Fruit fly (Drosophila melanogaster) whole organism, adult: Measurements from ENCODE around the gene gskt.

Experiments
- CG11617 ChIP-seq: fragments of 200-800 bp; sonication (Bioruptor generic); optimal IDR thresholded peaks from 2 replicates; lab custom pipeline; 2017; ENCODE audit warnings: mild to moderate bottlenecking, missing biosample characterization, missing genetic modification reagents, missing genetic modification characterization
- CG12768 ChIP-seq: fragments of 200-800 bp; sonication (Bioruptor generic); optimal IDR thresholded peaks from 2 replicates; lab custom pipeline; 2017; ENCODE audit warnings: missing biosample characterization, missing genetic modification characterization, mild to moderate bottlenecking, moderate library complexity, missing genetic modification reagents
- CG14711 ChIP-seq: fragments of 200-800 bp; sonication (Bioruptor generic); optimal IDR thresholded peaks from 2 replicates; lab custom pipeline; 2018; ENCODE audit warnings: missing biosample characterization, mild to moderate bottlenecking, missing genetic modification characterization, moderate library complexity
- CG1620 ChIP-seq: fragments of 200-800 bp; sonication (Bioruptor generic); optimal IDR thresholded peaks from 2 replicates; lab custom pipeline; 2016; ENCODE audit warnings: missing biosample characterization, missing genetic modification characterization
- CG33017 ChIP-seq: fragments of 200-800 bp; sonication (Bioruptor generic); optimal IDR thresholded peaks from 2 replicates; lab custom pipeline; 2018; ENCODE audit warnings: missing biosample characterization, mild to moderate bottlenecking, missing genetic modification characterization, moderate library complexity
- CG5204 ChIP-seq: fragments of 200-800 bp; sonication (Bioruptor generic); optimal IDR thresholded peaks from 2 replicates; lab custom pipeline; 2016; ENCODE audit warnings: missing biosample characterization, missing genetic modification characterization
- CG7045 ChIP-seq: fragments of 200-800 bp; sonication (Bioruptor generic); optimal IDR thresholded peaks from 2 replicates; lab custom pipeline; 2017; ENCODE audit warnings: missing biosample characterization, mild to moderate bottlenecking, missing genetic modification characterization
- CG7101 ChIP-seq: fragments of 200-800 bp; sonication (Bioruptor generic); optimal IDR thresholded peaks from 2 replicates; lab custom pipeline; 2018; ENCODE audit warnings: missing biosample characterization, mild to moderate bottlenecking, missing genetic modification characterization, moderate library complexity
- Clk ChIP-seq: fragments of 200-800 bp; sonication (Bioruptor generic); optimal IDR thresholded peaks from 2 replicates; lab custom pipeline; 2017; ENCODE audit warnings: missing biosample characterization, missing genetic modification characterization
- Crg-1 ChIP-seq: fragments of 200-800 bp; sonication (Bioruptor generic); optimal IDR thresholded peaks from 2 replicates; lab custom pipeline; 2016; ENCODE audit warnings: missing biosample characterization, missing genetic modification characterization
- Hr96 ChIP-seq: fragments of 200-800 bp; sonication (Bioruptor generic); optimal IDR thresholded peaks from 2 replicates; lab custom pipeline; 2016; ENCODE audit warnings: missing biosample characterization, missing genetic modification characterization
- Mnt ChIP-seq: fragments of 200-800 bp; sonication (Bioruptor generic); optimal IDR thresholded peaks from 2 replicates; lab custom pipeline; 2016; ENCODE audit warnings: missing biosample characterization, mild to moderate bottlenecking, missing genetic modification characterization
- bab1 ChIP-seq: fragments of 200-800 bp; sonication (Bioruptor generic); optimal IDR thresholded peaks from 3 replicates; lab custom pipeline; 2019; ENCODE audit warnings: missing biosample characterization, mild to moderate bottlenecking, missing genetic modification characterization, moderate library complexity
- cic ChIP-seq: fragments of 200-800 bp; sonication (Bioruptor generic); optimal IDR thresholded peaks from 2 replicates; lab custom pipeline; 2017; ENCODE audit warnings: missing biosample characterization, mild to moderate bottlenecking, missing genetic modification characterization, moderate library complexity
- cnc ChIP-seq, 2 experiments: fragments of >200 bp; optimal IDR thresholded peaks; 2 replicates each; lab custom pipeline; 2017
- kay ChIP-seq: fragments of 200-800 bp; sonication (Bioruptor generic); peaks from one replicate; lab custom pipeline; 2016; ENCODE audit warnings: missing biosample characterization, missing genetic modification characterization, borderline replicate concordance
- ovo ChIP-seq: fragments of 200-800 bp; sonication (Bioruptor generic); optimal IDR thresholded peaks from 2 replicates; lab custom pipeline; 2016; ENCODE audit warnings: missing biosample characterization, missing genetic modification characterization
- pad ChIP-seq: fragments of 200-800 bp; sonication (Bioruptor generic); optimal IDR thresholded peaks from 3 replicates; lab custom pipeline; 2017; ENCODE audit warnings: missing biosample characterization, missing genetic modification characterization, mild to moderate bottlenecking, moderate library complexity, missing genetic modification reagents
- tj ChIP-seq: fragments of 200-800 bp; sonication (Bioruptor generic); optimal IDR thresholded peaks from 3 replicates; lab custom pipeline; 2017; ENCODE audit warnings: missing biosample characterization, mild to moderate bottlenecking, missing genetic modification characterization, moderate library complexity
- toe ChIP-seq: fragments of 200-800 bp; sonication (Bioruptor generic); optimal IDR thresholded peaks from 2 replicates; lab custom pipeline; 2016; ENCODE audit warnings: missing biosample characterization, missing genetic modification characterization

gskt gene

dm6 chr3R:31372127-31372526 is at the start of gene gskt:
Gene gskt (plus strand): TSS chr3R:31372427.
- TF ChIP-seq CG33017 (no peak), bab1 (GFP tag; lab: Kevin White, UChicago) (no peak), CG14711 (no peak), toe (GFP tag; lab: Kevin White, UChicago) (no peak), CG1620 (GFP tag; lab: Kevin White, UChicago) (no peak), CG12768 (GFP tag; lab: Kevin White, UChicago) (no peak), Crg-1 (GFP tag; lab: Kevin White, UChicago) (no peak), CG11617 (no peak), cnc (optimal IDR thresholded peaks at IDR 0.05; lab: Kevin White, UChicago) (no peak)

dm6 chr3R:31324474-31324873 is 47.8 kb upstream of the gskt start:
- TF ChIP-seq CG7045: no peak
- TF ChIP-seq cic (GFP tag; lab: Kevin White, UChicago): no peak
- no peak for TF ChIP-seq tj (GFP tag; lab: Kevin White, UChicago)
- TF ChIP-seq toe (GFP tag; lab: Kevin White, UChicago): no peak
- TF ChIP-seq Mnt: no peak
- TF ChIP-seq pad (GFP tag; lab: Kevin White, UChicago): no peak
- no peak for TF ChIP-seq bab1 (GFP tag; lab: Kevin White, UChicago)
- TF ChIP-seq CG11617: no peak
- no peak for TF ChIP-seq CG12768 (GFP tag; lab: Kevin White, UChicago)
- TF ChIP-seq kay (GFP tag; lab: Kevin White, UChicago): no peak
- TF ChIP-seq Clk: no peak
- TF ChIP-seq CG5204 (GFP tag; lab: Kevin White, UChicago): no peak
- no peak for TF ChIP-seq CG1620 (GFP tag; lab: Kevin White, UChicago)

DNA sequence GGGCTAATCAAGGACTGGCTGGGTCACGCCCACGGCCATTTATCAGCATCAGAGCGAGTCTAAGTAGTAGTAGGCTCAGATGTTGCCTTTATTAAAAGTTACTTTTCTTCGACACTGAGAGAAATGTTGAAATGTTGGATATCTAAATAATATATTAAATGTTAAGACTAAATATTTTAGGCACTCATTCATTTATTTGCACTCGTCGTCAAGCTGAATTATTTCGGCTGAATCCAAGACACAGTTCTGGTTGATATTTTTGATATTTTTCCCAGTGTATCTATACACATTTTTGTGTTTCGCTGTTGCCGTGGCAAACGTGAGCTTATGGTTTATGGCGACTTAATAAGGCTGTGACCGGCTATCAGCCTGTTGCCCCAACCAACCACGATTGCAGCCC is 47.2 kb upstream of the gskt start:
- TF ChIP-seq Clk: no peak
- TF ChIP-seq CG5204 (GFP tag; lab: Kevin White, UChicago): no peak
- TF ChIP-seq kay (GFP tag; lab: Kevin White, UChicago): no peak
- TF ChIP-seq ovo: no peak
- TF ChIP-seq bab1 (GFP tag; lab: Kevin White, UChicago): no peak
- no peak for TF ChIP-seq CG1620 (GFP tag; lab: Kevin White, UChicago)
- no peak for TF ChIP-seq cnc (optimal IDR thresholded peaks at IDR 0.05; lab: Kevin White, UChicago)
- no peak for TF ChIP-seq Mnt
- no peak for TF ChIP-seq pad (GFP tag; lab: Kevin White, UChicago)
- no peak for TF ChIP-seq CG33017
- no peak for TF ChIP-seq CG14711
- no peak for TF ChIP-seq tj (GFP tag; lab: Kevin White, UChicago)
- TF ChIP-seq CG7045: no peak
- no peak for TF ChIP-seq toe (GFP tag; lab: Kevin White, UChicago)
- no peak for TF ChIP-seq CG12768 (GFP tag; lab: Kevin White, UChicago)
- TF ChIP-seq CG11617: no peak
- TF ChIP-seq Crg-1 (GFP tag; lab: Kevin White, UChicago): no peak
- no peak for TF ChIP-seq CG7101 (tag; lab: Kevin White, UChicago)

DNA sequence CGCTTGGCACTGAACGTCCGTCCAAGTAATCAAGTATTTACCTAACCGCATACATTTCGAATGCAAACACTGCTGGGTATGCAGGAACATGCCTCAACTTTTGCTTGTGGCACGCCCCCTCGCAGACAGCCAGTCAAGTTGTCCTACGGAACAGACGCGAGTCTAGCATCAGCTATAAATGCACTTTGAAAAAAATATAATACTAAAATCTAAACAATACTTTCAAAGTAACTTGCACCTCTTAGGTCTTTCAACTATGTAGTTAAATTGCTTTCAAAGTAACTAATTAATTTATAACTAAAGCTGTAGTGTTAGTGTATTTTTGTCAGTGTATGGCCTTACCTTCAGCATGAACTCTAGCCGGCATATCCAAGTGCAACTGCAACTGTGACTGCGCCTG is 42.4 kb upstream of the gskt start:
- TF ChIP-seq kay (GFP tag; lab: Kevin White, UChicago) (no peak), CG5204 (GFP tag; lab: Kevin White, UChicago) (peak; percentile 24), ovo (no peak), tj (GFP tag; lab: Kevin White, UChicago) (no peak), Mnt (no peak), CG1620 (GFP tag; lab: Kevin White, UChicago) (no peak), CG12768 (GFP tag; lab: Kevin White, UChicago) (peak; percentile 8), Clk (peak; percentile 10), CG7045 (peak; percentile 0), cnc (optimal IDR thresholded peaks at IDR 0.05; lab: Kevin White, UChicago) (no peak), cic (GFP tag; lab: Kevin White, UChicago) (no peak), bab1 (GFP tag; lab: Kevin White, UChicago) (no peak), pad (GFP tag; lab: Kevin White, UChicago) (no peak), Hr96 (GFP tag; lab: Kevin White, UChicago) (peak; percentile 20), CG7101 (tag; lab: Kevin White, UChicago) (no peak), CG14711 (no peak), CG11617 (no peak), Crg-1 (GFP tag; lab: Kevin White, UChicago) (no peak), CG33017 (no peak), toe (GFP tag; lab: Kevin White, UChicago) (no peak)

- TF ChIP-seq ovo (no peak), CG7101 (tag; lab: Kevin White, UChicago) (no peak), CG11617 (no peak), Clk (no peak), CG1620 (GFP tag; lab: Kevin White, UChicago) (no peak), bab1 (GFP tag; lab: Kevin White, UChicago) (no peak), Hr96 (GFP tag; lab: Kevin White, UChicago) (no peak), Mnt (no peak), tj (GFP tag; lab: Kevin White, UChicago) (no peak), pad (GFP tag; lab: Kevin White, UChicago) (no peak), CG33017 (no peak), toe (GFP tag; lab: Kevin White, UChicago) (no peak)
Observed at dm6 chr3R:31336291-31336690, 35.9 kb upstream of the gskt start.

DNA sequence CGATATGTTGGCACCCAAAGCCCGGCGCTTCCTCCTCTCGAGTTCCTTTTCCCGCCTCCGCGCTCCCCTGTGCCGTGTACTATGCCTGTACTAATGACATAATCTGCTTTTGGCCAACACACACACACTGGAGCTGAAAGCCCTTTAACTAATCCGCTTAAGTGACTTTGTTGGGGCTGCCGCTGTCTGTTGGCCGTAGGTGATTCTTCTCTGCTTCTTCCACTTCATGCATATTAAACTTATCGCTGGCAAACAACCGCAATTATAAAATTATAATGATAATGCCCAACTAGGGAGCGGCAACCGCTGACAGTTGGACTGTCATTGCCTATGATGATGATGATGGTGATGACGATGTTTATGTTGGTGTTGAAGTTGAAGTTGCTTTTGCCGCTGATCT is 32.4 kb upstream of the gskt start:
- TF ChIP-seq CG7101 (tag; lab: Kevin White, UChicago) (no peak), kay (GFP tag; lab: Kevin White, UChicago) (no peak), CG33017 (no peak), cnc (optimal IDR thresholded peaks at IDR 0.05; lab: Kevin White, UChicago) (no peak), cic (GFP tag; lab: Kevin White, UChicago) (no peak), CG5204 (GFP tag; lab: Kevin White, UChicago) (no peak), bab1 (GFP tag; lab: Kevin White, UChicago) (no peak), Mnt (no peak), Hr96 (GFP tag; lab: Kevin White, UChicago) (no peak), ovo (no peak), CG7045 (no peak), CG12768 (GFP tag; lab: Kevin White, UChicago) (no peak)
